Fruit fly (Drosophila melanogaster): Measurements from ENCODE around the gene mth.

mth gene

dm6 chr3L:347641-348405 is 1.1 kb upstream of the mth start (continued):
- TF ChIP-seq CG12299 (tag; optimal IDR thresholded peaks at IDR 0.05) (peak; percentile 43), Neu2 (GFP tag; optimal IDR thresholded peaks at IDR 0.05; ENCODE audit: borderline replicate concordance) (no peak), Dip3 (GFP tag; optimal IDR thresholded peaks at IDR 0.05) (no peak), CG10654 (GFP tag; optimal IDR thresholded peaks at IDR 0.05) (peak; percentile 70), ase (GFP tag; IDR thresholded peaks at IDR 0.05) (peak; percentile 59; the same call in 1 of the 3 replicates), hbn (GFP tag; IDR thresholded peaks at IDR 0.05; ENCODE audit: partially characterized antibody) (no peak), nom (GFP tag; optimal IDR thresholded peaks at IDR 0.05) (peak; percentile 61), CG8281 (tag; optimal IDR thresholded peaks at IDR 0.05) (no peak), Side (GFP tag; optimal IDR thresholded peaks at IDR 0.05) (peak; percentile 69), CG16813 (GFP tag; IDR thresholded peaks at IDR 0.05; ENCODE audit: partially characterized antibody) (no peak), Fer3 (tag; optimal IDR thresholded peaks at IDR 0.05) (peak; percentile 34), Awh (GFP tag; IDR thresholded peaks at IDR 0.05) (peak; percentile 85), emc (GFP tag; optimal IDR thresholded peaks at IDR 0.05) (peak; percentile 28), CG34422 (GFP tag; IDR thresholded peaks at IDR 0.05) (peak; percentile 67; the same call in 1 of the 3 replicates), wdn (GFP tag; IDR thresholded peaks at IDR 0.05) (no peak), jing (GFP tag; optimal IDR thresholded peaks at IDR 0.05) (peak; percentile 64), H2.0 (GFP tag; IDR thresholded peaks at IDR 0.05) (peak; percentile 48; the same call in 1 of the 2 replicates), maf-S (GFP tag; optimal IDR thresholded peaks at IDR 0.05) (peak; percentile 14), dysf (GFP tag; IDR thresholded peaks at IDR 0.05) (peak; percentile 42; the same call in 1 of the 3 replicates), ham (GFP tag; IDR thresholded peaks at IDR 0.05) (no peak), CG9932 (GFP tag; IDR thresholded peaks at IDR 0.05) (peak; percentile 6; the same call in 1 of the 2 replicates), toy (GFP tag; IDR thresholded peaks at IDR 0.05) (no peak), pb (GFP tag; optimal IDR thresholded peaks at IDR 0.05) (peak; percentile 71), CG6175 (GFP tag; IDR thresholded peaks at IDR 0.05) (no peak), seq (GFP tag; IDR thresholded peaks at IDR 0.05) (peak; percentile 35; the same call in 1 of the 2 replicates), CHES-1-like (GFP tag; optimal IDR thresholded peaks at IDR 0.05) (peak; percentile 58), otp (GFP tag; IDR thresholded peaks at IDR 0.05) (no peak; the same call in 1 of the 3 replicates), btn (GFP tag; optimal IDR thresholded peaks at IDR 0.05) (peak; percentile 66), CG18599 (GFP tag; optimal IDR thresholded peaks at IDR 0.05) (peak; percentile 46), MTF-1 (GFP tag; optimal IDR thresholded peaks at IDR 0.05; ENCODE audit: borderline replicate concordance) (peak; percentile 14), dpn (GFP tag; optimal IDR thresholded peaks at IDR 0.05) (peak; percentile 66 to 80), mirr (GFP tag; optimal IDR thresholded peaks at IDR 0.05) (no peak), dati (GFP tag; IDR thresholded peaks at IDR 0.05) (peak; percentile 73), zen (tag; optimal IDR thresholded peaks at IDR 0.05) (peak; percentile 46), CG15073 (GFP tag; optimal IDR thresholded peaks at IDR 0.05) (peak; percentile 15), HmgD (GFP tag; optimal IDR thresholded peaks at IDR 0.05) (peak; percentile 41), Hsf (GFP tag; optimal IDR thresholded peaks at IDR 0.05) (peak; percentile 71), pros (GFP tag; optimal IDR thresholded peaks at IDR 0.05) (no peak), CG17802 (tag; optimal IDR thresholded peaks at IDR 0.05) (peak; percentile 53), CG10431 (GFP tag; optimal IDR thresholded peaks at IDR 0.05) (peak; percentile 74), Deaf1 (tag; optimal IDR thresholded peaks at IDR 0.05) (peak; percentile 9), CG9817 (tag; optimal IDR thresholded peaks at IDR 0.05) (peak; percentile 44), CG12104 (GFP tag; optimal IDR thresholded peaks at IDR 0.05) (no peak), bab2 (GFP tag; optimal IDR thresholded peaks at IDR 0.05) (peak; percentile 57), CG1792 (GFP tag; optimal IDR thresholded peaks at IDR 0.05) (peak; percentile 61), ranshi (GFP tag; IDR thresholded peaks at IDR 0.05) (peak; percentile 55; the same call in 1 of the 2 replicates), CG1024 (GFP tag; IDR thresholded peaks at IDR 0.05) (peak; percentile 80), CG8478 (optimal IDR thresholded peaks at IDR 0.05) (no peak), Asciz (GFP tag; optimal IDR thresholded peaks at IDR 0.05) (peak; percentile 61), CG1233 (GFP tag; optimal IDR thresholded peaks at IDR 0.05) (peak; percentile 67)
